Fruit fly (Drosophila melanogaster) whole organism: ENCODE data around the gene Fad2.
A peak's percentile ranks its signal among the peaks of the same experiment; 100 is the strongest.

ENCODE experiments used
- CG8478 ChIP-seq: fragments of >200 bp; optimal IDR thresholded peaks from 2 replicates; lab custom pipeline; 2018; ENCODE audit warnings: inconsistent platforms
- Dll ChIP-seq: fragments of >200 bp; optimal IDR thresholded peaks from 2 replicates; lab custom pipeline; 2017
- EcR ChIP-seq, 2 experiments: fragments of >200 bp; optimal IDR thresholded peaks; 2 replicates each; lab custom pipeline; 2017; ENCODE audit warnings: missing biosample characterization in 2 of 2, missing genetic modification characterization in 2 of 2, missing genetic modification reagents in 2 of 2
- pan ChIP-seq: fragments of >200 bp; optimal IDR thresholded peaks from 2 replicates; lab custom pipeline; 2017
- psq ChIP-seq: fragments of >200 bp; optimal IDR thresholded peaks from 2 replicates; lab custom pipeline; 2017
- usp ChIP-seq: fragments of >200 bp; optimal IDR thresholded peaks from 2 replicates; lab custom pipeline; 2017; ENCODE audit warnings: missing biosample characterization, missing genetic modification characterization, mixed read lengths

The Fad2 gene

dm6 chr3L:11052760-11053259 lies 29.5 kb downstream of the Fad2 start:
- TF ChIP-seq CG8478 (lab: Kevin White, UChicago) (no peak), pan (lab: Kevin White, UChicago) (no peak), Dll (no peak), usp (GFP tag; lab: Kevin White, UChicago) (no peak), psq (no peak), EcR (GFP tag; optimal IDR thresholded peaks at IDR 0.05; lab: Kevin White, UChicago) (no peak)

- TF ChIP-seq psq = no peak
- no peak for TF ChIP-seq EcR (GFP tag; optimal IDR thresholded peaks at IDR 0.05; lab: Kevin White, UChicago)
- no peak for TF ChIP-seq CG8478 (lab: Kevin White, UChicago)
- TF ChIP-seq usp (GFP tag; lab: Kevin White, UChicago) = no peak
- no peak for TF ChIP-seq pan (lab: Kevin White, UChicago)
- no peak for TF ChIP-seq Dll
Measured at dm6 chr3L:11053843-11054242, 30.5 kb downstream of the Fad2 start, which contains the start of gene CG7888. Gene CG7888, plus strand, starts transcription at chr3L:11054035.

- TF ChIP-seq pan (lab: Kevin White, UChicago) (peak; percentile 87), Dll (no peak), usp (GFP tag; lab: Kevin White, UChicago) (no peak), CG8478 (lab: Kevin White, UChicago) (no peak), EcR (GFP tag; optimal IDR thresholded peaks at IDR 0.05; lab: Kevin White, UChicago) (no peak), psq (no peak)
Measured at dm6 chr3L:11061200-11061599, 37.9 kb downstream of the Fad2 start, which contains the start of the genes CG6321 and Blos2. Gene CG6321, minus strand, starts transcription at chr3L:11061224. Gene Blos2, plus strand, starts transcription at chr3L:11061571.

dm6 chr3L:11062441-11062840 lies 39.1 kb downstream of the Fad2 start, which contains the start of gene CG32069:
Gene CG32069, minus strand, starts transcription at chr3L:11062614.
- TF ChIP-seq pan (lab: Kevin White, UChicago) (no peak), psq (no peak), CG8478 (lab: Kevin White, UChicago) (no peak), usp (GFP tag; lab: Kevin White, UChicago) (no peak), EcR (GFP tag; optimal IDR thresholded peaks at IDR 0.05; lab: Kevin White, UChicago) (no peak), Dll (no peak)

- TF ChIP-seq pan (lab: Kevin White, UChicago) (no peak), usp (GFP tag; lab: Kevin White, UChicago) (no peak), CG8478 (lab: Kevin White, UChicago) (no peak), Dll (no peak)
Measured at dm6 chr3L:11064689-11065088, 41.4 kb downstream of the Fad2 start, which contains the start of the genes CG32075, CG45101 and SuUR. Gene CG32075, minus strand, starts transcription at chr3L:11064941. Gene CG45101, plus strand, starts transcription at chr3L:11064991. Gene SuUR, plus strand, starts transcription at chr3L:11064991.

- no peak for TF ChIP-seq psq
- TF ChIP-seq Dll = no peak
- TF ChIP-seq usp (GFP tag; lab: Kevin White, UChicago) = no peak
- no peak for TF ChIP-seq pan (lab: Kevin White, UChicago)
- no peak for TF ChIP-seq CG8478 (lab: Kevin White, UChicago)
- TF ChIP-seq EcR (GFP tag; optimal IDR thresholded peaks at IDR 0.05; lab: Kevin White, UChicago) = no peak
Measured at dm6 chr3L:11065850-11066249, 42.5 kb downstream of the Fad2 start.

- TF ChIP-seq pan (lab: Kevin White, UChicago) (no peak), psq (no peak), EcR (GFP tag; optimal IDR thresholded peaks at IDR 0.05; lab: Kevin White, UChicago) (no peak), usp (GFP tag; lab: Kevin White, UChicago) (no peak), CG8478 (lab: Kevin White, UChicago) (no peak), Dll (no peak)
Measured at dm6 chr3L:11069764-11070163, 46.4 kb downstream of the Fad2 start, which contains the start of gene CG6310. Gene CG6310, minus strand, starts transcription at chr3L:11069864.

- no peak for TF ChIP-seq psq
- TF ChIP-seq Dll = no peak
- TF ChIP-seq pan (lab: Kevin White, UChicago) = no peak
- no peak for TF ChIP-seq EcR (GFP tag; optimal IDR thresholded peaks at IDR 0.05; lab: Kevin White, UChicago)
- no peak for TF ChIP-seq usp (GFP tag; lab: Kevin White, UChicago)
- TF ChIP-seq CG8478 (lab: Kevin White, UChicago) = no peak
Measured at dm6 chr3L:11070372-11070854, 47.1 kb downstream of the Fad2 start, which contains the start of gene Mocs1. Gene Mocs1, plus strand, starts transcription at chr3L:11070526.

dm6 chr3L:11071057-11071456 lies 47.7 kb downstream of the Fad2 start:
- no peak for TF ChIP-seq usp (GFP tag; lab: Kevin White, UChicago)
- TF ChIP-seq psq = no peak
- no peak for TF ChIP-seq EcR (GFP tag; optimal IDR thresholded peaks at IDR 0.05; lab: Kevin White, UChicago)
- TF ChIP-seq Dll = no peak
- TF ChIP-seq pan (lab: Kevin White, UChicago) = no peak
- no peak for TF ChIP-seq CG8478 (lab: Kevin White, UChicago)
